Worm (Caenorhabditis elegans) whole organism, L2 larva: ENCODE measurements around the gene nspg-6.

Experiments used
- aly-2 ChIP-seq: fragments of 150-350 bp; optimal IDR thresholded peaks from 2 replicates; lab custom pipeline; 2014; ENCODE audit warnings: missing biosample characterization, missing genetic modification characterization
- ama-1 ChIP-seq: fragments of 150-350 bp; optimal IDR thresholded peaks from 2 replicates; lab custom pipeline; 2018; ENCODE audit warnings: inconsistent platforms
- dmd-4 ChIP-seq: sonication (generic microtip); optimal IDR thresholded peaks from 2 replicates; lab custom pipeline; 2017; ENCODE audit warnings: missing biosample characterization, missing genetic modification characterization
- egl-27 ChIP-seq: sonication (generic microtip); optimal IDR thresholded peaks from 3 replicates; lab custom pipeline; 2017; ENCODE audit warnings: missing biosample characterization, missing genetic modification reagents, missing genetic modification characterization
- fos-1 ChIP-seq: fragments of 150-350 bp; optimal IDR thresholded peaks from 2 replicates; lab custom pipeline; 2014; ENCODE audit warnings: missing biosample characterization, missing genetic modification characterization
- lin-13 ChIP-seq: fragments of 150-350 bp; optimal IDR thresholded peaks from 2 replicates; lab custom pipeline; 2014; ENCODE audit warnings: missing biosample characterization, missing genetic modification reagents, missing genetic modification characterization
- lin-39 ChIP-seq: fragments of 150-350 bp; optimal IDR thresholded peaks from 2 replicates; lab custom pipeline; 2014; ENCODE audit warnings: missing biosample characterization, missing genetic modification reagents, missing genetic modification characterization
- lsy-2 ChIP-seq, 2 experiments: fragments of 150-350 bp in 1 of 2; sonication (generic microtip) in 1 of 2; optimal IDR thresholded peaks; 2 replicates each; lab custom pipeline; 2014 to 2017; ENCODE audit warnings: missing biosample characterization in 2 of 2, missing genetic modification characterization in 2 of 2
- mbf-1 ChIP-seq: sonication (generic microtip); optimal IDR thresholded peaks from 2 replicates; lab custom pipeline; 2017; ENCODE audit warnings: missing biosample characterization, missing genetic modification characterization
- unc-62 ChIP-seq: fragments of 150-350 bp; optimal IDR thresholded peaks from 2 replicates; lab custom pipeline; 2014; ENCODE audit warnings: missing biosample characterization, missing genetic modification reagents, missing genetic modification characterization
- zag-1 ChIP-seq: fragments of 150-350 bp; optimal IDR thresholded peaks from 2 replicates; lab custom pipeline; 2014; ENCODE audit warnings: missing biosample characterization, missing genetic modification characterization

ce11 chrIII:7357356-7357755, 42.6 kb upstream of the nspg-6 start, which contains the start of gene F08F8.10:
- TF ChIP-seq lin-13 (no peak), mbf-1 (no peak), egl-27 (no peak), lin-39 (tag; lab: Kevin White, UChicago) (no peak), fos-1 (tag; lab: Kevin White, UChicago) (no peak), zag-1 (tag; lab: Kevin White, UChicago) (no peak), ama-1 (no peak), unc-62 (no peak), dmd-4 (tag; lab: Kevin White, UChicago) (no peak), aly-2 (tag; lab: Kevin White, UChicago) (no peak), lsy-2 (tag; optimal IDR thresholded peaks at IDR 0.05; lab: Kevin White, UChicago) (peak in 1 of 2 experiments; percentile 62)
